Fruit fly (Drosophila melanogaster) whole organism, prepupa: ENCODE measurements around the gene CG4768.

Experiments
- CG10631 ChIP-seq: fragments of 200-800 bp; sonication (Bioruptor generic); optimal IDR thresholded peaks from 2 replicates; lab custom pipeline; 2016; ENCODE audit warnings: missing biosample characterization, missing genetic modification characterization
- CG11294 ChIP-seq: fragments of 200-800 bp; sonication (Bioruptor generic); IDR thresholded peaks from 2 replicates; pipeline ENCODE4 v1.3.6; 2022; ENCODE audit warnings: missing biosample characterization, missing genetic modification characterization
- CG1621 ChIP-seq: fragments of 200-800 bp; sonication (Bioruptor generic); optimal IDR thresholded peaks from 3 replicates; lab custom pipeline; 2018; ENCODE audit warnings: missing biosample characterization, mild to moderate bottlenecking, missing genetic modification characterization
- CG34406 ChIP-seq: fragments of 200-800 bp; sonication (Bioruptor generic); optimal IDR thresholded peaks from 3 replicates; lab custom pipeline; 2016; ENCODE audit warnings: missing biosample characterization, missing genetic modification characterization
- CG4318 ChIP-seq: fragments of 200-800 bp; sonication (Bioruptor generic); optimal IDR thresholded peaks from 3 replicates; lab custom pipeline; 2017; ENCODE audit warnings: missing biosample characterization, mild to moderate bottlenecking, missing genetic modification characterization
- CG6163 ChIP-seq: fragments of 200-800 bp; sonication (Bioruptor generic); IDR thresholded peaks from 3 replicates; pipeline ENCODE4 v1.3.6; 2022; ENCODE audit warnings: missing biosample characterization, missing genetic modification characterization
- CG6792 ChIP-seq: fragments of 200-800 bp; sonication (Bioruptor generic); optimal IDR thresholded peaks from 3 replicates; lab custom pipeline; 2016; ENCODE audit warnings: missing biosample characterization, missing genetic modification characterization
- CG6854 ChIP-seq: fragments of 200-800 bp; sonication (Bioruptor generic); optimal IDR thresholded peaks from 2 replicates; lab custom pipeline; 2017; ENCODE audit warnings: missing biosample characterization, mild to moderate bottlenecking, missing genetic modification characterization
- CG9139 ChIP-seq: fragments of 200-800 bp; sonication (Bioruptor generic); optimal IDR thresholded peaks from 3 replicates; lab custom pipeline; 2017; ENCODE audit warnings: missing biosample characterization, mild to moderate bottlenecking, missing genetic modification characterization
- Eip75B ChIP-seq: fragments of 200-800 bp; sonication (Bioruptor generic); optimal IDR thresholded peaks from 3 replicates; lab custom pipeline; 2016; ENCODE audit warnings: missing biosample characterization, missing genetic modification characterization
- fd59A ChIP-seq: fragments of 200-800 bp; sonication (Bioruptor generic); optimal IDR thresholded peaks from 2 replicates; lab custom pipeline; 2017; ENCODE audit warnings: missing biosample characterization, mild to moderate bottlenecking, missing genetic modification characterization, missing genetic modification reagents
- fkh ChIP-seq: fragments of 200-800 bp; sonication (Bioruptor generic); optimal IDR thresholded peaks from 3 replicates; lab custom pipeline; 2017; ENCODE audit warnings: missing biosample characterization, mild to moderate bottlenecking, missing genetic modification characterization, moderate library complexity

DNA sequence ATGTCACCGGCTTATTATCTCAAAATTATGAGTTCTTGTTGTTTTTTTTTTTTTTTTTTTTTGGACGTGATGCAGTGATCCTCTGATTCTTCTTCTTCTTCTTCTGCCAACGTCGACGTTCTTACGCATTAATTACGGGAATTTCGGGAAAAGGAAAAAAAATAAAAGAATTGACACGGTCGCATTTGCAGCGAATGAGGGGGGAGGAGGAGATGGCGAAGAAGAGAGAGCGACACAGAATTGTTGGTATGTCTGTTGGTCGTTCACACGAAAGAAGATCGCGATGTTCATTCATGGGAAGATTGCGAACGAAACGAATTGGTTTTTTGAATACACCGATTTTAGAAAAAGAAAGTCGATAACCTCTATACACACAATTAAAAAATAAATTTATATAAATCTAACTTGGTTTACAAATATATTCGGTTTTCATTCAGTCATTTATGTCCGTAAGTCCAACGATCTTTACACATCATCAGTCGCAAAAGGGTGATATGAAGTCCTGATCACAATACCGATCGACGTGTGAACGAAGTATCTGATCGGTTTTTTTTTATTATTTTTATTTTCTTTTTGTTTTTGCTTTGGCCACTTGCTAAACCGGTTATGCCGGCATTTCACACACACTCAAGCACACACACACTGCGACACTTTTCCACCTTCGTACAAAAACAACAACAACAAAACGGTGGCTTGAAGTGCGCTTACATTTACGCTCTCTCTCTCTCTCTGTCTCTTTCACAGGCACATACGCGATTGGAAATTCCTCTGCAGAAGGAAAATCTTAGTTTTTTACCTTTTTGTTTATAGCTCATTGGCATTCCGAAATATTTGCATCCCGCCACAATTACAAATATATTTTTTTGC is 41.0 kb upstream of the CG4768 start:
- TF ChIP-seq CG6854 = peak; percentile 91
- TF ChIP-seq Eip75B (GFP tag; lab: Kevin White, UChicago) = peak; percentile 89
- TF ChIP-seq CG9139 (GFP tag; lab: Kevin White, UChicago) = peak; percentile 95
- peak; percentile 79 for TF ChIP-seq CG1621 (tag; lab: Kevin White, UChicago)
- TF ChIP-seq CG6163 = peak; percentile 86
- TF ChIP-seq fd59A (GFP tag; lab: Kevin White, UChicago) = peak; percentile 85
- TF ChIP-seq CG11294 (GFP tag; lab: Robert Waterston, UW) = peak; percentile 31; the same call in 1 of the 2 replicates
- TF ChIP-seq fkh (GFP tag; lab: Kevin White, UChicago) = peak; percentile 1
- TF ChIP-seq CG6792 = peak; percentile 84
- TF ChIP-seq CG34406 (GFP tag; lab: Kevin White, UChicago) = peak; percentile 88
- peak; percentile 81 for TF ChIP-seq CG10631 (GFP tag; lab: Kevin White, UChicago)
- peak; percentile 61 for TF ChIP-seq CG4318 (GFP tag; lab: Kevin White, UChicago)
